Worm (Caenorhabditis elegans): ENCODE data around the gene alh-13.

alh-13 gene

ce11 chrX:12825174-12825573, 43.0 kb downstream of the alh-13 start:
- TF ChIP-seq nhr-67 (tag; optimal IDR thresholded peaks at IDR 0.05), result no peak

DNA sequence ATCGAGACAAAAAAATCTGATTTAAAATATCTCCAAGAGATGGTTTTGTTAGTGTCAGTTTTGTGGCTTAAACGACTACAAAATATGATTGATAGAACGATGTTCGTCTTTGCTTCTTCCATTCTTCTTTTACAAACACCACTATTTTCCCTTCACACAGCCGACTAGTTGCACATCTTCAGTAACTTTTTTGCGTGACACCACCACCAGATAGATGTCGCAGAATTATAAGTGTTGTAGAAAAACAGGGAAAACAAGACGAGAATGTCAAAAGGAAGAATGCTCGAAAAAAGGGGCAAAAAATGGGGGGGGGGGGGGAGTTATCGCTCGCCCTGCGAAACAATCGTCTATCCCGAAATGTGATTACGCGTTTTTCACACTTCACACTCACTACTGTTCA, 44.6 kb downstream of the alh-13 start:
- no peak for TF ChIP-seq aly-2 (tag; optimal IDR thresholded peaks at IDR 0.05)
- no peak for TF ChIP-seq ceh-28 (tag; optimal IDR thresholded peaks at IDR 0.05)
- TF ChIP-seq elt-2 (tag; optimal IDR thresholded peaks at IDR 0.05), result no peak
- no peak for TF ChIP-seq lsy-12 (tag; optimal IDR thresholded peaks at IDR 0.05)
- TF ChIP-seq eor-1 (tag; optimal IDR thresholded peaks at IDR 0.05), result no peak
- TF ChIP-seq fos-1 (tag; optimal IDR thresholded peaks at IDR 0.05), result no peak
- TF ChIP-seq ztf-4 (tag; optimal IDR thresholded peaks at IDR 0.05), result no peak
- TF ChIP-seq zag-1 (tag; optimal IDR thresholded peaks at IDR 0.05), result no peak
- no peak for TF ChIP-seq fkh-10 (GFP tag; optimal IDR thresholded peaks at IDR 0.05)
- TF ChIP-seq nhr-43 (tag; optimal IDR thresholded peaks at IDR 0.05; ENCODE audit: poor library complexity, severe bottlenecking), result no peak
- TF ChIP-seq skn-1 (tag; optimal IDR thresholded peaks at IDR 0.05), result no peak
- TF ChIP-seq ama-1 (optimal IDR thresholded peaks at IDR 0.05), result no peak

ce11 chrX:12827741-12828408, 45.7 kb downstream of the alh-13 start:
- TF ChIP-seq hmg-11 (tag; optimal IDR thresholded peaks at IDR 0.05) (peak; percentile 19), lsy-12 (tag; optimal IDR thresholded peaks at IDR 0.05) (no peak), lin-39 (tag; optimal IDR thresholded peaks at IDR 0.05) (peak; percentile 53), nfya-1 (tag; optimal IDR thresholded peaks at IDR 0.05; ENCODE audit: insufficient read depth) (peak; percentile 43), nhr-77 (tag; optimal IDR thresholded peaks at IDR 0.05) (no peak), ceh-82 (tag; optimal IDR thresholded peaks at IDR 0.05) (no peak), elt-2 (tag; optimal IDR thresholded peaks at IDR 0.05) (no peak)

DNA sequence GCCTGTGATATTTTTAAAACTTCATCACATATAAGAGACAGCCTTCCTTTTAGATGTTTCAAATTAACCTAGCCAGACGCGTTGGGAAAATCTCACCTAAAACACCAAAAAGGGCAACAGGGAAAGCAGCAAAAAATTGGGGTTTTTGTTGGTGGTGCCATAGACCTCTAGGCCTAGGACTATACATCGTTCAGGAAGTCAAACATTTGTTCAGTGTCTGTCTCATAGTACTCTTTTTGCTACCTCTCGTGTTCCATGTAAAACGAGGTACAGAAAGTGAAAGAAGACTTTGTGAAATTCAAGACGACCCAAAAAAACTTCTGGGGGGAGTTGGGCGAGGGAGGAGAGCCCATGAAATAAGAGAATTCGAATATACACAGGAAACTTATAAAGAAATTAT, 46.9 kb downstream of the alh-13 start:
- TF ChIP-seq lin-15B (tag; optimal IDR thresholded peaks at IDR 0.05), result no peak
- no peak for TF ChIP-seq nfya-1 (tag; optimal IDR thresholded peaks at IDR 0.05; ENCODE audit: insufficient read depth)
- TF ChIP-seq ceh-82 (tag; optimal IDR thresholded peaks at IDR 0.05), result no peak
- TF ChIP-seq jun-1 (tag; optimal IDR thresholded peaks at IDR 0.05), result no peak
- TF ChIP-seq nhr-12 (tag; optimal IDR thresholded peaks at IDR 0.05), result no peak
- no peak for TF ChIP-seq ztf-11 (tag; optimal IDR thresholded peaks at IDR 0.05)

- TF ChIP-seq fkh-10 (GFP tag; optimal IDR thresholded peaks at IDR 0.05) (no peak), elt-2 (tag; optimal IDR thresholded peaks at IDR 0.05) (peak; percentile 24), snpc-4 (tag; optimal IDR thresholded peaks at IDR 0.05) (no peak), elt-3 (tag; optimal IDR thresholded peaks at IDR 0.05) (peak in 1 of 3 experiments; percentile 21), eor-1 (tag; optimal IDR thresholded peaks at IDR 0.05) (no peak), nhr-11 (tag; optimal IDR thresholded peaks at IDR 0.05) (no peak)
Measured at ce11 chrX:12834848-12835247, 52.7 kb downstream of the alh-13 start.
